Worm (Caenorhabditis elegans): ENCODE measurements around the gene C44H4.8.

The C44H4.8 gene

DNA sequence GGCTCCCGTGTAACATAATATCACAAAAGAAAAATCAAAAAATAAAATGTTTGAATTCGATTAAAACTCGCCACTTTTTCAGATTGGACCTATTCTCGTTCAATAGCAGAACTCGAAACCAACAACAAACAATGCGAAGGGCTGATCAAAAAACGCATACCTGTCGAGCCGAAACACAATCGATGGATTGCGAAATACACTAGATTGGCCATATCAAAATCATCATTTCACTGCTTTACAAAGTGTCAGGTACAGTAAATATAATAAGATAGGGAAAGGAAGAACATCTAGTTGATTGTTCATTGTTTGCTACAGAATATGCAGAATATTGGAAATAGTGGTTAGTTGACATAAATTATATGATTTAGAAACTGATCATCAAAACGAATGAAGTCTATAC is 12.8 kb downstream of the C44H4.8 start:
- no peak for TF ChIP-seq gmeb-2 (tag; optimal IDR thresholded peaks at IDR 0.05)

- TF ChIP-seq hlh-30 (tag; optimal IDR thresholded peaks at IDR 0.05; ENCODE audit: insufficient read depth) (peak; percentile 21), pros-1 (tag; optimal IDR thresholded peaks at IDR 0.05) (peak; percentile 1), ref-2 (tag; optimal IDR thresholded peaks at IDR 0.05) (peak; percentile 43), unc-55 (GFP tag; optimal IDR thresholded peaks at IDR 0.05) (peak; percentile 57), ceh-18 (tag; optimal IDR thresholded peaks at IDR 0.05) (peak; percentile 61), lin-11 (tag; optimal IDR thresholded peaks at IDR 0.05) (no peak), ets-4 (tag; optimal IDR thresholded peaks at IDR 0.05) (no peak), ceh-31 (tag; optimal IDR thresholded peaks at IDR 0.05) (peak; percentile 75), dmd-4 (tag; optimal IDR thresholded peaks at IDR 0.05; ENCODE audit: borderline replicate concordance) (no peak), ceh-34 (tag; optimal IDR thresholded peaks at IDR 0.05) (peak; percentile 31), ama-1 (optimal IDR thresholded peaks at IDR 0.05) (no peak), sdc-2 (tag; optimal IDR thresholded peaks at IDR 0.05) (peak; percentile 18), nfya-1 (tag; optimal IDR thresholded peaks at IDR 0.05) (peak; percentile 45), pqm-1 (tag; optimal IDR thresholded peaks at IDR 0.05) (no peak), tbx-2 (tag; optimal IDR thresholded peaks at IDR 0.05) (peak; percentile 57), nhr-232 (tag; optimal IDR thresholded peaks at IDR 0.05) (no peak)
Measured at ce11 chrX:14610093-14610763, 15.3 kb downstream of the C44H4.8 start.

DNA sequence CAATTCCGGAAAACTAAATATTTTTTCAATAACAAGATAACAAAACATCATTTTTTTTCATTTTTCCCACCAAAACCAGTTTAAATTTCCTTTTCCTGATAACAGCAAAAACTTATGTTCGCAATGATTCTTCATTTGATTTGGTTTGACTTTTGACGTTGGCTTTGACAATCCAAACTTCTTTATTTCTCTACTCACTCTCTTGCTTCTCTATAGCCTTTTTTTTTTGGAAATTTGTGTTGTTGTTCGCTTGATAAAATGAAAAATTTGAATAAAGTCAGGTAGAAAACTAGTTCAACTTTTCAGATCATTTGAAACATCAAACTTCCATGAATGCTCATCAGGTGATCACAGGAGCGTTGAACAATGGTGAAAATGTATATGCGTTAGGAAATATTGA is 16.1 kb downstream of the C44H4.8 start, which contains the start of gene rbc-1:
Gene rbc-1 (plus strand): TSS at position 301 of the 400 bp plus-strand sequence.
- TF ChIP-seq ceh-2 (tag; optimal IDR thresholded peaks at IDR 0.05) (no peak), pax-1 (tag; optimal IDR thresholded peaks at IDR 0.05) (no peak), dmd-4 (tag; optimal IDR thresholded peaks at IDR 0.05; ENCODE audit: borderline replicate concordance) (no peak), C08G9.2 (tag; optimal IDR thresholded peaks at IDR 0.05) (no peak), pag-3 (tag; optimal IDR thresholded peaks at IDR 0.05; ENCODE audit: borderline replicate concordance) (no peak), ceh-22 (tag; optimal IDR thresholded peaks at IDR 0.05) (no peak), K09A11.1 (tag; optimal IDR thresholded peaks at IDR 0.05; ENCODE audit: insufficient read depth) (no peak), sox-2 (GFP tag; IDR thresholded peaks at IDR 0.05) (no peak), odd-2 (tag; optimal IDR thresholded peaks at IDR 0.05) (no peak)

DNA sequence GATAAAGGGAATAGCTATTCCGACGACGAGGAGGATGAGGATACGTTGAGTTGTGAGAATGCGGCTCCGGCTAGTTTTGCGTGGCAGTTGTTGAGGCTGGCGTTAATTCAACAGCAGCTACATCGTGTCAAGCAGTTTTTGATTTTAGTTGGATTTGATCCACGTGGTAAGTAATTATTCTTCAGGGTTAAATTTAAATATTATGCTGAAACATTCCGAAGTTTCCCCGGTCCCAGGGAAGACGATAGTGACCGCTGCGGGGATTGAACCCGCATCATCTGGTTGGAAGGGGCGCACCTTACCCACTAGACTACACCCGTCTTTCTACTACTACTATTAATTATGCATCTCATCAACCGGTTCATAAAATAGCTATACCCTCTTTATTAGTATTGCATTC is 26.3 kb downstream of the C44H4.8 start:
- no peak for TF ChIP-seq ref-2 (tag; optimal IDR thresholded peaks at IDR 0.05)
- no peak for TF ChIP-seq hlh-30 (tag; optimal IDR thresholded peaks at IDR 0.05; ENCODE audit: insufficient read depth)
- no peak for TF ChIP-seq ttx-3 (tag; optimal IDR thresholded peaks at IDR 0.05)
- no peak for TF ChIP-seq che-1 (tag; optimal IDR thresholded peaks at IDR 0.05)
- TF ChIP-seq dve-1 (tag; optimal IDR thresholded peaks at IDR 0.05) = no peak
- no peak for TF ChIP-seq K09A11.1 (tag; optimal IDR thresholded peaks at IDR 0.05; ENCODE audit: insufficient read depth)
- TF ChIP-seq pax-1 (tag; optimal IDR thresholded peaks at IDR 0.05) = no peak
- no peak for TF ChIP-seq unc-86 (tag; optimal IDR thresholded peaks at IDR 0.05)
- no peak for TF ChIP-seq sdc-2 (tag; optimal IDR thresholded peaks at IDR 0.05)
- TF ChIP-seq lin-11 (tag; optimal IDR thresholded peaks at IDR 0.05) = no peak
- TF ChIP-seq pha-2 (tag; optimal IDR thresholded peaks at IDR 0.05) = no peak
- no peak for TF ChIP-seq ceh-24 (tag; optimal IDR thresholded peaks at IDR 0.05)
- no peak for TF ChIP-seq tbx-7 (tag; optimal IDR thresholded peaks at IDR 0.05)
- no peak for TF ChIP-seq dmd-4 (tag; optimal IDR thresholded peaks at IDR 0.05; ENCODE audit: borderline replicate concordance)
- no peak for TF ChIP-seq C38D4.7 (GFP tag; optimal IDR thresholded peaks at IDR 0.05)
- TF ChIP-seq pros-1 (tag; optimal IDR thresholded peaks at IDR 0.05) = no peak
- no peak for TF ChIP-seq unc-42 (tag; optimal IDR thresholded peaks at IDR 0.05)
- TF ChIP-seq ceh-2 (tag; optimal IDR thresholded peaks at IDR 0.05) = no peak
